Worm (Caenorhabditis elegans) whole organism, L4/young adult: Measurements from ENCODE around the gene F19B6.1.

Experiments used
- W03F9.2 ChIP-seq: fragments of 150-350 bp; optimal IDR thresholded peaks from 2 replicates; lab custom pipeline; 2014; ENCODE audit warnings: missing biosample characterization, missing genetic modification characterization
- dao-5 ChIP-seq: sonication (generic microtip); optimal IDR thresholded peaks from 2 replicates; lab custom pipeline; 2016; ENCODE audit warnings: missing genotype, missing genetic modification characterization, moderate library complexity, missing compliant biosample characterization
- him-1 ChIP-seq: sonication (generic microtip); optimal IDR thresholded peaks from 2 replicates; lab custom pipeline; 2016; ENCODE audit warnings: missing genotype, missing genetic modification reagents, missing genetic modification characterization, missing compliant biosample characterization

DNA sequence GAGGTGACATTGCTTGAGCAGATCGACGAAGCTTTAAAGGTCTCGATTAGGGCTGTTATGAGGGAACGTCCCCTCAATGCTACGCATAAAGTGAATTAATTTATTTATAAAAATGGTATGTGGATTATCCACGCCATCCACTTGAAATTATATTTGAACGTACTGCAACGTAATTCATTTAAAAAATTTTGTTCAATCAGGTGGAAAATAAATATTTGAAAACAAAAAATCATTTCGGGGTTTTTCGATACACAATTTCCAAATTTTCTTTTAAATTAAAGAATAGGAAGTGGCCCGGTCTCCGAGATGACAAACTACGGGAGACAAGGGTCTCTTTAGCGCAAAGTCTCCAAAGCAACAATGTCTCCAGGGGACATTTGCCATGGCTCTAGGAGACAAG lies 24.3 kb downstream of the F19B6.1 start, which contains the start of gene oac-58:
- TF ChIP-seq him-1 (tag; lab: Kevin White, UChicago) (no peak), dao-5 (no peak), W03F9.2 (no peak)
